Worm (Caenorhabditis elegans) whole organism, L4 larva: ENCODE data around the gene F28E10.4.

Experiments
- ZK546.5 ChIP-seq, 2 experiments: sonication (generic microtip); optimal IDR thresholded peaks; 2 replicates each; lab custom pipeline; 2017; ENCODE audit warnings: missing biosample characterization in 2 of 2, missing genetic modification characterization in 2 of 2
- lin-39 ChIP-seq: fragments of 150-350 bp; optimal IDR thresholded peaks from 2 replicates; lab custom pipeline; 2014; ENCODE audit warnings: missing biosample characterization, missing genetic modification reagents, missing genetic modification characterization

- no peak for TF ChIP-seq lin-39 (tag; lab: Kevin White, UChicago)
- TF ChIP-seq ZK546.5 (tag; optimal IDR thresholded peaks at IDR 0.05; lab: Kevin White, UChicago) = no peak
These were observed 21.4 kb downstream of the F28E10.4 start, which contains the start of gene ZK185.5 for ce11 chrIV:4545818-4546217.
